Fruit fly (Drosophila melanogaster) whole organism, wandering third instar larva: ENCODE data around the gene CG4287.

Source experiments
- Abd-B ChIP-seq: fragments of >200 bp; optimal IDR thresholded peaks from 2 replicates; lab custom pipeline; 2017; ENCODE audit warnings: missing biosample characterization, missing genetic modification characterization
- CG9705 ChIP-seq: fragments of 200-800 bp; sonication (Bioruptor generic); optimal IDR thresholded peaks from 2 replicates; lab custom pipeline; 2018; ENCODE audit warnings: missing biosample characterization, mild to moderate bottlenecking, missing genetic modification characterization
- CrebA ChIP-seq: fragments of 200-800 bp; sonication (Bioruptor generic); optimal IDR thresholded peaks from 2 replicates; lab custom pipeline; 2016; ENCODE audit warnings: missing biosample characterization, mild to moderate bottlenecking, missing genetic modification characterization, borderline replicate concordance
- Dif ChIP-seq: fragments of 200-275, 200-300 bp; sonication (Bioruptor generic); optimal IDR thresholded peaks from 2 replicates; lab custom pipeline; 2018; ENCODE audit warnings: missing biosample characterization, missing genetic modification characterization; ENCODE audit not compliant: partially characterized antibody
- GATAd ChIP-seq: sonication (Bioruptor generic); optimal IDR thresholded peaks from 2 replicates; lab custom pipeline; 2016; ENCODE audit warnings: missing biosample characterization, missing genetic modification characterization
- HLH106 ChIP-seq: fragments of 200-800 bp; optimal IDR thresholded peaks from 3 replicates; lab custom pipeline; 2019; ENCODE audit warnings: missing biosample characterization, mild to moderate bottlenecking, missing genetic modification characterization, moderate library complexity
- Hnf4 ChIP-seq: fragments of 200-800 bp; sonication (Bioruptor generic); optimal IDR thresholded peaks from 2 replicates; lab custom pipeline; 2016; ENCODE audit warnings: missing biosample characterization, mild to moderate bottlenecking, missing genetic modification characterization
- Hr78 ChIP-seq: fragments of >200 bp; optimal IDR thresholded peaks from 2 replicates; lab custom pipeline; 2017; ENCODE audit warnings: missing biosample characterization, missing genetic modification characterization
- Hr83 ChIP-seq: fragments of 200-300 bp; sonication (Bioruptor generic); optimal IDR thresholded peaks from 2 replicates; lab custom pipeline; 2016; ENCODE audit warnings: missing biosample characterization, mild to moderate bottlenecking, missing genetic modification characterization, moderate library complexity; ENCODE audit not compliant: poor library complexity, severe bottlenecking
- Jra ChIP-seq: sonication (Bioruptor generic); optimal IDR thresholded peaks from 2 replicates; lab custom pipeline; 2016; ENCODE audit warnings: missing biosample characterization, missing genetic modification characterization
- Mio ChIP-seq: sonication (Bioruptor generic); optimal IDR thresholded peaks from 2 replicates; lab custom pipeline; 2016; ENCODE audit warnings: missing biosample characterization, missing genetic modification characterization
- N ChIP-seq: fragments of >200 bp; optimal IDR thresholded peaks from 2 replicates; lab custom pipeline; 2018; ENCODE audit warnings: missing biosample characterization, missing external identifiers, missing genetic modification characterization
- OdsH ChIP-seq: fragments of 200-800 bp; sonication (Bioruptor generic); optimal IDR thresholded peaks from 2 replicates; lab custom pipeline; 2016; ENCODE audit warnings: missing biosample characterization, mild to moderate bottlenecking, missing genetic modification characterization
- Rel ChIP-seq, 2 experiments: fragments of 200-800 bp; sonication (Bioruptor generic) in 1 of 2; optimal IDR thresholded peaks; 2 replicates in 1 of 2; 3 replicates in 1 of 2; lab custom pipeline; 2016 to 2019; ENCODE audit warnings: mild to moderate bottlenecking in 2 of 2, missing biosample characterization in 2 of 2, missing genetic modification characterization in 2 of 2, moderate library complexity in 1 of 2
- Vsx2 ChIP-seq: fragments of 200-300, 225-300 bp; sonication (Bioruptor generic); optimal IDR thresholded peaks from 2 replicates; lab custom pipeline; 2018; ENCODE audit warnings: missing biosample characterization, missing genetic modification characterization; ENCODE audit not compliant: partially characterized antibody
- br ChIP-seq: fragments of 200-800 bp; sonication (Bioruptor generic); optimal IDR thresholded peaks from 2 replicates; lab custom pipeline; 2016; ENCODE audit warnings: missing biosample characterization, missing genetic modification characterization
- brk ChIP-seq: fragments of 200-800 bp; sonication (Bioruptor generic); optimal IDR thresholded peaks from 2 replicates; lab custom pipeline; 2016; ENCODE audit warnings: missing biosample characterization, mild to moderate bottlenecking, missing genetic modification characterization
- dl ChIP-seq, 2 experiments: fragments of 175-275, 200-275 bp in 1 of 2; fragments of 200-275 bp in 1 of 2; sonication (Bioruptor generic); optimal IDR thresholded peaks; lab custom pipeline; 2018; ENCODE audit warnings: mild to moderate bottlenecking in 2 of 2, missing biosample characterization in 2 of 2, missing genetic modification characterization in 2 of 2, moderate library complexity in 2 of 2; ENCODE audit not compliant: partially characterized antibody in 2 of 2, insufficient read depth in 1 of 2
- dmrt93B ChIP-seq: fragments of 200-800 bp; sonication (Bioruptor generic); optimal IDR thresholded peaks from 2 replicates; lab custom pipeline; 2018; ENCODE audit warnings: missing biosample characterization, mild to moderate bottlenecking, missing genetic modification characterization
- ey ChIP-seq: fragments of 200-800 bp; sonication (Bioruptor generic); optimal IDR thresholded peaks from 2 replicates; lab custom pipeline; 2016; ENCODE audit warnings: missing biosample characterization, missing genetic modification characterization
- foxo ChIP-seq, 2 experiments: fragments of 200-800 bp; sonication (Bioruptor generic); optimal IDR thresholded peaks; 2 replicates in 1 of 2; 3 replicates in 1 of 2; lab custom pipeline; 2016 to 2017; ENCODE audit warnings: missing biosample characterization in 2 of 2, missing genetic modification characterization in 2 of 2
- fru ChIP-seq: fragments of 200-800 bp; sonication (Bioruptor generic); optimal IDR thresholded peaks from 3 replicates; lab custom pipeline; 2016; ENCODE audit warnings: missing biosample characterization, mild to moderate bottlenecking, missing genetic modification characterization
- h ChIP-seq: fragments of 200-800 bp; sonication (Bioruptor generic); optimal IDR thresholded peaks from 3 replicates; lab custom pipeline; 2016; ENCODE audit warnings: missing biosample characterization, mild to moderate bottlenecking, missing genetic modification characterization
- jim ChIP-seq: fragments of 175-275, 200-325 bp; sonication (Bioruptor generic); optimal IDR thresholded peaks from 2 replicates; lab custom pipeline; 2016; ENCODE audit warnings: missing biosample characterization, mild to moderate bottlenecking, missing genetic modification characterization
- lola ChIP-seq: fragments of >200 bp; optimal IDR thresholded peaks from 2 replicates; lab custom pipeline; 2017; ENCODE audit warnings: missing biosample characterization, missing genetic modification characterization
- pan ChIP-seq: fragments of >200 bp; optimal IDR thresholded peaks from 2 replicates; lab custom pipeline; 2017
- rgr ChIP-seq: fragments of 200-800 bp; sonication (Bioruptor generic); optimal IDR thresholded peaks from 3 replicates; lab custom pipeline; 2016; ENCODE audit warnings: missing biosample characterization, mild to moderate bottlenecking, missing genetic modification characterization
- sage ChIP-seq: fragments of 200-800 bp; sonication (Bioruptor generic); optimal IDR thresholded peaks from 2 replicates; lab custom pipeline; 2016; ENCODE audit warnings: missing biosample characterization, mild to moderate bottlenecking, missing genetic modification characterization
- sv ChIP-seq: fragments of 200-800 bp; sonication (Bioruptor generic); optimal IDR thresholded peaks from 3 replicates; lab custom pipeline; 2016; ENCODE audit warnings: missing biosample characterization, missing genetic modification characterization
- tai ChIP-seq: sonication (Bioruptor generic); optimal IDR thresholded peaks from 2 replicates; lab custom pipeline; 2016; ENCODE audit warnings: missing biosample characterization, missing genetic modification characterization
- usp ChIP-seq: fragments of >200 bp; optimal IDR thresholded peaks from 2 replicates; lab custom pipeline; 2017; ENCODE audit warnings: missing biosample characterization, missing genetic modification characterization
- woc ChIP-seq: sonication (Bioruptor generic); optimal IDR thresholded peaks from 2 replicates; lab custom pipeline; 2016; ENCODE audit warnings: missing biosample characterization, mild to moderate bottlenecking, missing genetic modification characterization

Gene CG4287

DNA sequence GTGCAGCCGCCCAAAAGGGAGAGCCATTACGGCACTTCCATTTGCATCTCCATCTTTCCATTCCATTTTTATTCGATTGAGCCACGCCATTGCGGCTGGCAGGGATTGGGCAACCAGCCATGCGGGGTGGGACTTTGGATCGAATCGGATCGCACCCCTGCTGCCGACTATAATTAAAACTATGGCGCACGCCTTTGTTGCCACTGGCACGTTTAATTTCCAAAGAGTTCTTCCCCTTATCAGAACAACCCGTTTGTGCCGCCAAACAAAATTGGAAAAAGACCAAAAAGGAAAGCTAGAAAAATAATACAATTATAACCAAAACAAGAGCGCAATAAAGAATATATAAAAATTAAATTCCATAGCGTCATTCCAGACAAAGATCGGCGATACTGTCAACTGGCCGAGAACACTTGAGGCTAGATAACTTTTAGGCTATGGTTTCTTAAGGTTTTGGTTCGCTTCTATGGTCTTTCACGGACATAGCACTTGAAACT, 46.4 kb upstream of the CG4287 start:
- TF ChIP-seq sage (no peak), CrebA (peak; percentile 12), Rel (GFP tag; optimal IDR thresholded peaks at IDR 0.05; lab: Kevin White, UChicago) (no peak), Rel (tag; optimal IDR thresholded peaks at IDR 0.05; lab: Kevin White, UChicago) (peak; percentile 80), Hr78 (GFP tag; lab: Kevin White, UChicago) (no peak), br (GFP tag; lab: Kevin White, UChicago) (peak; percentile 63), OdsH (GFP tag; lab: Kevin White, UChicago) (no peak), ey (GFP tag; lab: Kevin White, UChicago) (no peak), foxo (GFP tag; optimal IDR thresholded peaks at IDR 0.05; lab: Kevin White, UChicago) (no peak), h (peak; percentile 48)

DNA sequence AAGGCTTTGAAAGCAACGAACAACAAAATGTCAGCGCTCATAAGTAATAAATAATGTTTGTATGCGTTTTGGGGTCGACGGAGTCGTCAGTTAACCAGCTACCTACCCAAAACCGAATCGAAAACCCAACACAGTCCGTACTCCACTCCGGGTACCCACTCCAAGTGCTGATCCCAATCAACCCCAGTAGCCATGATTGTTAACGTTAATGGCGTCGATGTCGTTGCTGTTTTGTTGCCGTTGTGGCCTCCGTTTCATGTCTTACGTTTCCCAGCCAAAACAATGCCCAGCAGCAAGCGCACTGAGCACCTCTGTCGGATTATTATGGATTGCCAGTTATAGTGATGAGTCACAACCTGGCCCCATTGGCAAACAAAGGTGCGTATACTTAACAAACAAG, 45.4 kb upstream of the CG4287 start, which contains the start of gene GATAe:
TSS of gene GATAe (plus strand) at position 76 of the 400 bp plus-strand sequence.
- TF ChIP-seq Vsx2 (GFP tag; lab: Kevin White, UChicago): no peak
- peak; percentile 14 for TF ChIP-seq rgr
- TF ChIP-seq Jra: peak; percentile 21
- no peak for TF ChIP-seq Rel (GFP tag; optimal IDR thresholded peaks at IDR 0.05; lab: Kevin White, UChicago)
- peak; percentile 47 for TF ChIP-seq Rel (tag; optimal IDR thresholded peaks at IDR 0.05; lab: Kevin White, UChicago)
- no peak for TF ChIP-seq HLH106 (tag; lab: Kevin White, UChicago)
- TF ChIP-seq lola (GFP tag; lab: Kevin White, UChicago): no peak
- TF ChIP-seq fru (GFP tag; lab: Kevin White, UChicago): peak; percentile 19
- TF ChIP-seq brk (GFP tag; lab: Kevin White, UChicago): no peak
- TF ChIP-seq OdsH (GFP tag; lab: Kevin White, UChicago): no peak
- TF ChIP-seq dmrt93B (GFP tag; lab: Kevin White, UChicago): no peak
- no peak for TF ChIP-seq jim (GFP tag; lab: Kevin White, UChicago)
- TF ChIP-seq Dif (GFP tag; lab: Kevin White, UChicago): no peak
- no peak for TF ChIP-seq CG9705 (GFP tag; lab: Kevin White, UChicago)
- TF ChIP-seq sv (GFP tag; lab: Kevin White, UChicago): no peak
- no peak for TF ChIP-seq sage
- TF ChIP-seq woc (GFP tag; lab: Kevin White, UChicago): no peak
- TF ChIP-seq dl (GFP tag; optimal IDR thresholded peaks at IDR 0.05; lab: Kevin White, UChicago; ENCODE audit: insufficient read depth in 1 of 2, partially characterized antibody in 2 of 2): no peak
- no peak for TF ChIP-seq GATAd (GFP tag; lab: Kevin White, UChicago)
- TF ChIP-seq Hnf4: peak; percentile 34
- TF ChIP-seq h: peak; percentile 40
- TF ChIP-seq br (GFP tag; lab: Kevin White, UChicago): peak; percentile 13

dm6 chr3R:16008300-16008699, 44.6 kb upstream of the CG4287 start:
- TF ChIP-seq Rel (GFP tag; optimal IDR thresholded peaks at IDR 0.05; lab: Kevin White, UChicago) (no peak), Rel (tag; optimal IDR thresholded peaks at IDR 0.05; lab: Kevin White, UChicago) (peak; percentile 56), N (no peak), OdsH (GFP tag; lab: Kevin White, UChicago) (no peak)

- no peak for TF ChIP-seq br (GFP tag; lab: Kevin White, UChicago)
- no peak for TF ChIP-seq Rel (GFP tag; optimal IDR thresholded peaks at IDR 0.05; lab: Kevin White, UChicago)
- TF ChIP-seq Rel (tag; optimal IDR thresholded peaks at IDR 0.05; lab: Kevin White, UChicago): peak; percentile 37
- no peak for TF ChIP-seq dmrt93B (GFP tag; lab: Kevin White, UChicago)
- TF ChIP-seq Mio (GFP tag; lab: Kevin White, UChicago): no peak
- TF ChIP-seq rgr: peak; percentile 18
- no peak for TF ChIP-seq CG9705 (GFP tag; lab: Kevin White, UChicago)
Measured at dm6 chr3R:16006806-16007556, 43.3 kb upstream of the CG4287 start.

DNA sequence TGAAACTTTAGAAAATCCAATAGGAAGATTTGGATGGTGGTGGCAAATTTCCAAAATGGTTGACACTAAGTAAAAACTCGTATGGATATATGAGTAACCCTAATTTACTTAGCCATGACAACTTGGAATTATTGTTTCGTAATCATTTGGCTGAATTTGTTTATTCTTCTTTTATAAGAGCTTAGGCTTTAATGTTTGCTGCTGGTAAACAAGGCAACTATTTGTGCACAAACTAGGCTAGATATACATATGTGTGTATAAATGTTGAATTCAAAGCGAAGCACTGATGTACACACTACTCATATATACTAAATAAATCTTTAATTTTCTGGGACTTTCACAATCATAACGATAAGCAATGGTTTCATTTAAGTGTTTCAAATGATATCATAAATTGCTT, 42.3 kb upstream of the CG4287 start:
- no peak for TF ChIP-seq h
- TF ChIP-seq Hr78 (GFP tag; lab: Kevin White, UChicago): no peak
- TF ChIP-seq pan (lab: Kevin White, UChicago): no peak
- TF ChIP-seq Hr83 (GFP tag; lab: Kevin White, UChicago): no peak
- no peak for TF ChIP-seq sv (GFP tag; lab: Kevin White, UChicago)
- TF ChIP-seq usp (GFP tag; lab: Kevin White, UChicago): no peak
- TF ChIP-seq Abd-B (GFP tag; lab: Kevin White, UChicago): no peak
- no peak for TF ChIP-seq lola (GFP tag; lab: Kevin White, UChicago)
- no peak for TF ChIP-seq sage
- no peak for TF ChIP-seq Dif (GFP tag; lab: Kevin White, UChicago)
- TF ChIP-seq tai (GFP tag; lab: Kevin White, UChicago): no peak
- no peak for TF ChIP-seq CG9705 (GFP tag; lab: Kevin White, UChicago)
